Fruit fly (Drosophila melanogaster): ENCODE measurements around the gene CG12065.

CG12065 gene

DNA sequence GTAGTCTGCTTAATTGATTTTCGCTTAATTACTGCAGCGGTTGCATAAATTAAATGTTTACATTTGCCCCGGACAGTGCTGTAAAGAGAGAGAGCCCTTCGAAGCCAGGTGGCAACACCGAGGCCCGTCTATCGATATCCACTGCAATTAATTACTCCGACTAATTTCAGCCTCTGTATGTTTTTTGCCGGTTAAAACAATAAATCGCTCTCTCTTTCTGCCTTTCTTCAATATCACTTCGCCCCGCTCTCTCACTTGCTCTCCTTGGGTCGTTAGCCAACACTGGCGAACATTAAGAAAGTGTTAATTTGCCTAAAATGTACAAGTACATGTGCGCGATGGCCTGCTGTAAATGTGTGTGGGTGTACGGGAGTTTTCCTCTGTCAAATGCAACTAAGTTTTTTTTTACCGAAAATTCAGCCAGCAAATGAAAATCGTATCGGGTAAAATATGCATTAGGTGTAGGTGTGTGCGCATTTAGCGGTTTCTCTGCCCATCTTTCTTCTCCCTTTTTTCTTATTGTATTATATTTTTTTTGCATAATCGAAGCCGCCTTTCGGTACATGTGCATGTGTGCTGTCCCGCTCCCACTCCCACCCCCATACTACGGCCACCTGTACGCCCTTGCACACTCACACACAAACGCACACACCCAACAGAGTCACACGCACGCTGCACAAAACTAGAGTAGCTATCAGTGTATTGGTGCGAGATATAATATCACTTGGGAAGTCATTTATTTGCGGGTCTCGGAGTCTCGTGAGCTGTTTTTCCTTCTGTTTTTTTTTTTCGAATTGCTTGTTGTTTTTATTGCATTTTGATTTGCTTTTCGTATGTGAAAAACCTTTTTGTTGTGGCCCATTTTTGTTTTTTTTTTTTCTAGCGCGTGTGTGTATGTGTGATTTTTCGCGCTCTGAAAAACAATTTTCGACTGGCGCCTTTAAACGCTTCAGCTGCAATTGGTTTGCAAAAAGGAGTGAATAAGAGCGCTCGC lies 12.4 kb upstream of the CG12065 start (continued):
- 0 out of 2 replicates have a peak, but pooled peaks have one; percentile 17 for TF ChIP-seq Rfx (GFP tag; IDR thresholded peaks at IDR 0.05)
- TF ChIP-seq pzg (GFP tag; optimal IDR thresholded peaks at IDR 0.05) = peak; percentile 48
- TF ChIP-seq Blimp-1 (GFP tag; optimal IDR thresholded peaks at IDR 0.05) = peak; percentile 42
- peak; percentile 36 for TF ChIP-seq dm (GFP tag; optimal IDR thresholded peaks at IDR 0.05)
- TF ChIP-seq Taf1 (GFP tag; IDR thresholded peaks at IDR 0.05) = no peak
- TF ChIP-seq CG9932 (GFP tag; IDR thresholded peaks at IDR 0.05) = peak; percentile 46
- TF ChIP-seq CG18476 (GFP tag; optimal IDR thresholded peaks at IDR 0.05) = peak; percentile 8
- TF ChIP-seq Hand (GFP tag; optimal IDR thresholded peaks at IDR 0.05) = no peak
- peak; percentile 63 to 71 for TF ChIP-seq Trl (optimal IDR thresholded peaks at IDR 0.05)
- peak; percentile 40 for TF ChIP-seq Trl (GFP tag; optimal IDR thresholded peaks at IDR 0.05)
- 0 out of 3 replicates have a peak, but pooled peaks have one; percentile 45 for TF ChIP-seq vnd (GFP tag; IDR thresholded peaks at IDR 0.05; ENCODE audit: partially characterized antibody)
- no peak for TF ChIP-seq sima (GFP tag; optimal IDR thresholded peaks at IDR 0.05)
- peak; percentile 43 for TF ChIP-seq MTF-1 (GFP tag; optimal IDR thresholded peaks at IDR 0.05; ENCODE audit: borderline replicate concordance)
- TF ChIP-seq Bgb (GFP tag; IDR thresholded peaks at IDR 0.05; ENCODE audit: partially characterized antibody) = peak; percentile 41; the same call in 1 of the 2 replicates
- TF ChIP-seq CG30403 (GFP tag; optimal IDR thresholded peaks at IDR 0.05) = peak; percentile 16
- TF ChIP-seq CG6791 (GFP tag; IDR thresholded peaks at IDR 0.05; ENCODE audit: partially characterized antibody) = peak; percentile 67; the same call in 2 of the 3 replicates
- TF ChIP-seq Dref (GFP tag; IDR thresholded peaks at IDR 0.05) = peak; percentile 63
- TF ChIP-seq ro (GFP tag; IDR thresholded peaks at IDR 0.05) = no peak
- TF ChIP-seq CG4424 (GFP tag; optimal IDR thresholded peaks at IDR 0.05) = peak; percentile 13
- no peak for TF ChIP-seq CG1647 (GFP tag; optimal IDR thresholded peaks at IDR 0.05)
- TF ChIP-seq jumu (GFP tag; optimal IDR thresholded peaks at IDR 0.05) = peak; percentile 48
- peak; percentile 11 for TF ChIP-seq CG18764 (GFP tag; optimal IDR thresholded peaks at IDR 0.05)
- TF ChIP-seq chm (GFP tag; IDR thresholded peaks at IDR 0.05) = no peak; the same call in 1 of the 2 replicates
- TF ChIP-seq CG33213 (GFP tag; optimal IDR thresholded peaks at IDR 0.05) = peak; percentile 38
- TF ChIP-seq nau (GFP tag; optimal IDR thresholded peaks at IDR 0.05) = no peak
- TF ChIP-seq HmgZ (tag; optimal IDR thresholded peaks at IDR 0.05) = peak; percentile 12
- TF ChIP-seq Hsf (GFP tag; optimal IDR thresholded peaks at IDR 0.05) = peak; percentile 49
- TF ChIP-seq CG2875 (GFP tag; optimal IDR thresholded peaks at IDR 0.05) = peak; percentile 5
- peak; percentile 14; the same call in 1 of the 2 replicates for TF ChIP-seq onecut (GFP tag; IDR thresholded peaks at IDR 0.05)
- no peak for TF ChIP-seq CG17612 (GFP tag; IDR thresholded peaks at IDR 0.05)
- TF ChIP-seq cwo (GFP tag; optimal IDR thresholded peaks at IDR 0.05) = peak; percentile 62
- TF ChIP-seq CG1603 (tag; optimal IDR thresholded peaks at IDR 0.05) = peak; percentile 69
- TF ChIP-seq ftz-f1 (GFP tag; optimal IDR thresholded peaks at IDR 0.05) = peak; percentile 39
- TF ChIP-seq Antp (GFP tag; optimal IDR thresholded peaks at IDR 0.05) = peak; percentile 36
- TF ChIP-seq tna (GFP tag; IDR thresholded peaks at IDR 0.05; ENCODE audit: partially characterized antibody) = 0 out of 2 replicates have a peak, but pooled peaks have one; percentile 32
- peak; percentile 21 for TF ChIP-seq vfl (GFP tag; optimal IDR thresholded peaks at IDR 0.05)
- peak in 1 of 2 experiments; percentile 26 for TF ChIP-seq insv (GFP tag; optimal IDR thresholded peaks at IDR 0.05)
- peak; percentile 23 for TF ChIP-seq Sox100B (GFP tag; optimal IDR thresholded peaks at IDR 0.05)
- peak; percentile 59; the same call in 1 of the 3 replicates for TF ChIP-seq mld (GFP tag; IDR thresholded peaks at IDR 0.05; ENCODE audit: partially characterized antibody)
- no peak for TF ChIP-seq Spps (tag; optimal IDR thresholded peaks at IDR 0.05)
- no peak for TF ChIP-seq CG11085 (GFP tag; IDR thresholded peaks at IDR 0.05)
- TF ChIP-seq CG14710 (tag; optimal IDR thresholded peaks at IDR 0.05) = peak; percentile 26
- TF ChIP-seq CG7745 (tag; optimal IDR thresholded peaks at IDR 0.05) = peak; percentile 97
- TF ChIP-seq Hmr (GFP tag; optimal IDR thresholded peaks at IDR 0.05) = peak; percentile 44
- peak; percentile 63; the same call in 2 of the 3 replicates for TF ChIP-seq zfh1 (GFP tag; IDR thresholded peaks at IDR 0.05)
- TF ChIP-seq CG12744 (GFP tag; optimal IDR thresholded peaks at IDR 0.05) = no peak
- peak; percentile 32 for TF ChIP-seq her (GFP tag; optimal IDR thresholded peaks at IDR 0.05)

All from whole organism, embryonic.